Fruit fly (Drosophila melanogaster) whole organism, embryonic: ENCODE measurements around the gene stas.

Experiments used
- CG10654 ChIP-seq: fragments of 200-800 bp; sonication (Bioruptor generic); optimal IDR thresholded peaks from 2 replicates; lab custom pipeline; 2016; ENCODE audit warnings: missing biosample characterization, missing genetic modification characterization
- CG11504 ChIP-seq: fragments of 200-800 bp; sonication (Bioruptor generic); optimal IDR thresholded peaks from 3 replicates; lab custom pipeline; 2019; ENCODE audit warnings: missing biosample characterization, mild to moderate bottlenecking, missing genetic modification characterization, moderate library complexity
- CG11723 ChIP-seq: fragments of 200-800 bp; sonication (Bioruptor generic); optimal IDR thresholded peaks from 2 replicates; lab custom pipeline; 2017; ENCODE audit warnings: missing biosample characterization, mild to moderate bottlenecking, missing genetic modification characterization
- CG12104 ChIP-seq: fragments of 200-800 bp; sonication (Bioruptor generic); optimal IDR thresholded peaks from 3 replicates; lab custom pipeline; 2016; ENCODE audit warnings: missing biosample characterization, missing genetic modification characterization
- CG12299 ChIP-seq: fragments of 200-800 bp; sonication (Bioruptor generic); optimal IDR thresholded peaks from 2 replicates; lab custom pipeline; 2018; ENCODE audit warnings: missing biosample characterization, mild to moderate bottlenecking, missing genetic modification characterization
- CG13123 ChIP-seq: fragments of 200-800 bp; sonication (Bioruptor generic); optimal IDR thresholded peaks from 2 replicates; lab custom pipeline; 2016; ENCODE audit warnings: missing biosample characterization, missing genetic modification characterization
- CG15696 ChIP-seq: fragments of 200-800 bp; sonication (Bioruptor generic); optimal IDR thresholded peaks from 2 replicates; lab custom pipeline; 2019; ENCODE audit warnings: missing biosample characterization, mild to moderate bottlenecking, missing genetic modification characterization, moderate library complexity
- CG17361 ChIP-seq: fragments of 200-800 bp; sonication (Bioruptor generic); IDR thresholded peaks from 3 replicates; pipeline ENCODE4 v1.3.6; 2022; ENCODE audit warnings: missing biosample characterization, missing genetic modification characterization
- CG18262 ChIP-seq: fragments of 200-800 bp; optimal IDR thresholded peaks from 3 replicates; lab custom pipeline; 2019; ENCODE audit warnings: missing biosample characterization, mild to moderate bottlenecking, missing genetic modification characterization, moderate library complexity
- CG1832 ChIP-seq: fragments of 200-800 bp; sonication (Bioruptor generic); optimal IDR thresholded peaks from 2 replicates; lab custom pipeline; 2017; ENCODE audit warnings: missing biosample characterization, mild to moderate bottlenecking, missing genetic modification characterization, inconsistent platforms
- CG18476 ChIP-seq: fragments of 200-800 bp; sonication (Bioruptor generic); optimal IDR thresholded peaks from 2 replicates; lab custom pipeline; 2016; ENCODE audit warnings: missing biosample characterization, mild to moderate bottlenecking, missing genetic modification characterization
- CG2120 ChIP-seq: fragments of 200-800 bp; sonication (Bioruptor generic); optimal IDR thresholded peaks from 3 replicates; lab custom pipeline; 2016; ENCODE audit warnings: missing biosample characterization, missing genetic modification characterization
- CG2129 ChIP-seq: fragments of 200-800 bp; sonication (Bioruptor generic); IDR thresholded peaks from 2 replicates; pipeline ENCODE4 v1.3.6; 2022; ENCODE audit warnings: missing biosample characterization, missing genetic modification characterization; ENCODE audit not compliant: partially characterized antibody
- CG2199 ChIP-seq: fragments of 200-800 bp; sonication (Bioruptor generic); IDR thresholded peaks from 3 replicates; pipeline ENCODE4 v1.3.6; 2022; ENCODE audit warnings: missing biosample characterization, missing genetic modification characterization
- CG32532 ChIP-seq: fragments of 200-800 bp; sonication (Bioruptor generic); IDR thresholded peaks from 2 replicates; pipeline ENCODE4 v1.3.6; 2022; ENCODE audit warnings: missing biosample characterization, missing genetic modification characterization
- CG3407 ChIP-seq: fragments of 200-800 bp; sonication (Bioruptor generic); optimal IDR thresholded peaks from 2 replicates; lab custom pipeline; 2018; ENCODE audit warnings: missing biosample characterization, mild to moderate bottlenecking, missing genetic modification characterization
- CG43689 ChIP-seq: fragments of 200-800 bp; sonication (Bioruptor generic); IDR thresholded peaks from 2 replicates; pipeline ENCODE4 v1.3.6; 2022; ENCODE audit warnings: missing biosample characterization, missing genetic modification characterization
- CG4730 ChIP-seq: fragments of 200-800 bp; sonication (Bioruptor generic); IDR thresholded peaks from 2 replicates; pipeline ENCODE4 v1.3.6; 2022; ENCODE audit warnings: missing biosample characterization, missing genetic modification characterization
- CG7271 ChIP-seq: fragments of 200-800 bp; sonication (Bioruptor generic); optimal IDR thresholded peaks from 2 replicates; lab custom pipeline; 2018; ENCODE audit warnings: missing biosample characterization, mild to moderate bottlenecking, missing genetic modification characterization, moderate library complexity
- CG7987 ChIP-seq: fragments of 200-800 bp; sonication (Bioruptor generic); optimal IDR thresholded peaks from 2 replicates; lab custom pipeline; 2018; ENCODE audit warnings: missing biosample characterization, mild to moderate bottlenecking, missing genetic modification characterization, moderate library complexity
- CG8281 ChIP-seq: fragments of 200-800 bp; sonication (Bioruptor generic); optimal IDR thresholded peaks from 2 replicates; lab custom pipeline; 2018; ENCODE audit warnings: missing biosample characterization, mild to moderate bottlenecking, missing genetic modification characterization, moderate library complexity
- CG9609 ChIP-seq: fragments of 200-800 bp; sonication (Bioruptor generic); optimal IDR thresholded peaks from 3 replicates; lab custom pipeline; 2016; ENCODE audit warnings: missing biosample characterization, missing genetic modification characterization
- CkIIα-i1 ChIP-seq: fragments of 200-800 bp; sonication (Bioruptor generic); IDR thresholded peaks from 2 replicates; pipeline ENCODE4 v1.3.6; 2022; ENCODE audit warnings: missing biosample characterization, missing genetic modification characterization
- CrebB ChIP-seq: fragments of 200-800 bp; sonication (Bioruptor generic); optimal IDR thresholded peaks from 3 replicates; lab custom pipeline; 2018; ENCODE audit warnings: missing biosample characterization, mild to moderate bottlenecking, missing genetic modification characterization
- Dek ChIP-seq: fragments of 200-800 bp; sonication (Bioruptor generic); optimal IDR thresholded peaks from 3 replicates; lab custom pipeline; 2019; ENCODE audit warnings: missing biosample characterization, mild to moderate bottlenecking, missing genetic modification characterization, moderate library complexity
- Hsf ChIP-seq: fragments of 200-800 bp; sonication (Bioruptor generic); optimal IDR thresholded peaks from 3 replicates; lab custom pipeline; 2016; ENCODE audit warnings: missing biosample characterization, missing genetic modification characterization
- Lpt ChIP-seq: fragments of >200 bp; optimal IDR thresholded peaks from 2 replicates; lab custom pipeline; 2018; ENCODE audit warnings: missing biosample characterization, missing genetic modification characterization
- Sox102F ChIP-seq: fragments of 200-800 bp; sonication (Bioruptor generic); optimal IDR thresholded peaks from 2 replicates; lab custom pipeline; 2018; ENCODE audit warnings: missing biosample characterization, mild to moderate bottlenecking, missing genetic modification characterization, moderate library complexity
- Ssrp ChIP-seq: fragments of 200-800 bp; sonication (Bioruptor generic); optimal IDR thresholded peaks from 2 replicates; lab custom pipeline; 2018; ENCODE audit warnings: missing biosample characterization, mild to moderate bottlenecking, missing genetic modification characterization, moderate library complexity
- Stat92E ChIP-seq, 3 experiments: fragments of >200 bp in 2 of 3; fragments of 200-800 bp in 1 of 3; sonication (Bioruptor generic) in 1 of 3; optimal IDR thresholded peaks; 2 replicates each; lab custom pipeline; 2017 to 2019; ENCODE audit warnings: missing biosample characterization in 3 of 3, missing genetic modification characterization in 3 of 3, mild to moderate bottlenecking in 1 of 3, moderate library complexity in 1 of 3
- TFAM ChIP-seq: fragments of 200-800 bp; sonication (Bioruptor generic); optimal IDR thresholded peaks from 2 replicates; lab custom pipeline; 2017; ENCODE audit warnings: missing biosample characterization, missing genetic modification characterization, inconsistent platforms
- Vsx1 ChIP-seq: fragments of 200-800 bp; sonication (Bioruptor generic); optimal IDR thresholded peaks from 2 replicates; lab custom pipeline; 2017; ENCODE audit warnings: missing biosample characterization, mild to moderate bottlenecking, missing genetic modification characterization, missing genetic modification reagents
- amos ChIP-seq: fragments of 200-800 bp; sonication (Bioruptor generic); IDR thresholded peaks from 2 replicates; pipeline ENCODE4 v1.3.6; 2022; ENCODE audit warnings: missing biosample characterization, missing genetic modification characterization; ENCODE audit not compliant: partially characterized antibody
- bsh ChIP-seq, 2 experiments: fragments of 200-800 bp; sonication (Bioruptor generic); optimal IDR thresholded peaks; 2 replicates each; lab custom pipeline; 2017 to 2018; ENCODE audit warnings: mild to moderate bottlenecking in 2 of 2, missing biosample characterization in 2 of 2, missing genetic modification characterization in 2 of 2, moderate library complexity in 1 of 2
- dm ChIP-seq: fragments of 200-800 bp; sonication (Bioruptor generic); optimal IDR thresholded peaks from 3 replicates; lab custom pipeline; 2016; ENCODE audit warnings: missing biosample characterization, missing genetic modification characterization
- dysf ChIP-seq: fragments of 200-800 bp; sonication (Bioruptor generic); IDR thresholded peaks from 3 replicates; pipeline ENCODE4 v1.3.6; 2022; ENCODE audit warnings: missing biosample characterization, missing genetic modification characterization
- esg ChIP-seq: fragments of 200-800 bp; sonication (Bioruptor generic); conservative IDR thresholded peaks from 2 replicates; pipeline ENCODE4 v1.3.6; 2022; ENCODE audit warnings: missing biosample characterization, missing genetic modification characterization
- gcm ChIP-seq: fragments of 200-800 bp; sonication (Bioruptor generic); optimal IDR thresholded peaks from 2 replicates; lab custom pipeline; 2019; ENCODE audit warnings: missing biosample characterization, mild to moderate bottlenecking, missing genetic modification characterization, moderate library complexity
- ham ChIP-seq: fragments of 200-800 bp; sonication (Bioruptor generic); IDR thresholded peaks from 2 replicates; pipeline ENCODE4 v1.3.6; 2022; ENCODE audit warnings: missing biosample characterization, missing genetic modification characterization
- hb ChIP-seq: fragments of 200-800 bp; sonication (Bioruptor generic); IDR thresholded peaks from 3 replicates; pipeline ENCODE4 v1.3.6; 2022; ENCODE audit warnings: missing biosample characterization, missing genetic modification characterization; ENCODE audit not compliant: partially characterized antibody
- mirr ChIP-seq: fragments of 200-800 bp; sonication (Bioruptor generic); optimal IDR thresholded peaks from 3 replicates; lab custom pipeline; 2018; ENCODE audit warnings: missing biosample characterization, mild to moderate bottlenecking, missing genetic modification characterization
- slbo ChIP-seq: fragments of 200-800 bp; sonication (Bioruptor generic); IDR thresholded peaks from 2 replicates; pipeline ENCODE4 v1.3.6; 2022; ENCODE audit warnings: missing biosample characterization, missing genetic modification characterization
- sna ChIP-seq: fragments of 200-800 bp; sonication (Bioruptor generic); IDR thresholded peaks from 2 replicates; pipeline ENCODE4 v1.3.6; 2022; ENCODE audit warnings: missing biosample characterization, missing genetic modification characterization; ENCODE audit not compliant: partially characterized antibody
- sr ChIP-seq: fragments of 200-800 bp; sonication (Bioruptor generic); IDR thresholded peaks from 3 replicates; pipeline ENCODE4 v1.3.6; 2022; ENCODE audit warnings: missing biosample characterization, missing genetic modification characterization
- tll ChIP-seq, 2 experiments: fragments of 200-800 bp in 1 of 2; fragments of >200 bp in 1 of 2; sonication (Bioruptor generic) in 1 of 2; optimal IDR thresholded peaks; 2 replicates each; lab custom pipeline; 2017 to 2019; ENCODE audit warnings: missing biosample characterization in 2 of 2, missing genetic modification characterization in 2 of 2, mild to moderate bottlenecking in 1 of 2, moderate library complexity in 1 of 2
- ttk ChIP-seq: fragments of 200-800 bp; sonication (Bioruptor generic); IDR thresholded peaks from 2 replicates; pipeline ENCODE4 v2.1.2; 2022; ENCODE audit warnings: missing biosample characterization, missing genetic modification characterization
- wek ChIP-seq: fragments of 200-800 bp; sonication (Bioruptor generic); optimal IDR thresholded peaks from 3 replicates; lab custom pipeline; 2018; ENCODE audit warnings: missing biosample characterization, mild to moderate bottlenecking, missing genetic modification characterization, moderate library complexity
- zen ChIP-seq: fragments of 200-800 bp; sonication (Bioruptor generic); optimal IDR thresholded peaks from 3 replicates; lab custom pipeline; 2018; ENCODE audit warnings: missing biosample characterization, mild to moderate bottlenecking, missing genetic modification characterization, moderate library complexity

Gene stas

dm6 chrX:17658207-17659118, 30.8 kb upstream of the stas start (continued):
- TF ChIP-seq CG10654 (GFP tag; lab: Kevin White, UChicago) (no peak), CG32532 (GFP tag; lab: Robert Waterston, UW) (peak; percentile 39; the same call in 1 of the 2 replicates), CG43689 (GFP tag; lab: Robert Waterston, UW) (no peak), ham (GFP tag; lab: Robert Waterston, UW) (no peak), Lpt (no peak), amos (GFP tag; lab: Robert Waterston, UW) (no peak), CG7271 (tag; lab: Kevin White, UChicago) (no peak), CG9609 (GFP tag; lab: Kevin White, UChicago) (no peak), esg (no peak), Vsx1 (GFP tag; lab: Kevin White, UChicago) (no peak), CG2120 (GFP tag; lab: Kevin White, UChicago) (no peak), mirr (GFP tag; lab: Kevin White, UChicago) (no peak), CG1832 (GFP tag; lab: Kevin White, UChicago) (peak; percentile 75), CG11504 (no peak), dysf (no peak), CkIIα-i1 (no peak), CG3407 (GFP tag; lab: Kevin White, UChicago) (no peak), tll (GFP tag; optimal IDR thresholded peaks at IDR 0.05; lab: Kevin White, UChicago) (no peak), CG12299 (tag; lab: Kevin White, UChicago) (no peak), CG4730 (GFP tag; lab: Robert Waterston, UW) (no peak), sna (GFP tag; lab: Robert Waterston, UW) (0 out of 2 replicates have a peak, but pooled peaks have one; percentile 35), CG8281 (tag; lab: Kevin White, UChicago) (no peak), CG2199 (0 out of 3 replicates have a peak, but pooled peaks have one; percentile 24), CG11723 (GFP tag; lab: Kevin White, UChicago) (no peak), hb (no peak), Dek (tag; lab: Kevin White, UChicago) (no peak), dm (GFP tag; lab: Kevin White, UChicago) (no peak), wek (GFP tag; lab: Kevin White, UChicago) (no peak), ttk (GFP tag; lab: Robert Waterston, UW) (no peak), CG12104 (GFP tag; lab: Kevin White, UChicago) (peak; percentile 2), CG7987 (GFP tag; lab: Kevin White, UChicago) (no peak), CG18262 (tag; lab: Kevin White, UChicago) (no peak), zen (tag; lab: Kevin White, UChicago) (no peak), Ssrp (no peak), CG13123 (GFP tag; lab: Kevin White, UChicago) (no peak), CG17361 (GFP tag; lab: Robert Waterston, UW) (no peak), Stat92E (GFP tag; optimal IDR thresholded peaks at IDR 0.05; lab: Kevin White, UChicago) (no peak), gcm (GFP tag; lab: Kevin White, UChicago) (no peak), Sox102F (no peak), CG15696 (tag; lab: Kevin White, UChicago) (no peak), sr (GFP tag; lab: Robert Waterston, UW) (no peak), CrebB (tag; lab: Kevin White, UChicago) (no peak), slbo (GFP tag; lab: Robert Waterston, UW) (no peak), Hsf (GFP tag; lab: Kevin White, UChicago) (no peak), bsh (GFP tag; optimal IDR thresholded peaks at IDR 0.05; lab: Kevin White, UChicago) (peak in 1 of 2 experiments; percentile 3), CG2129 (no peak), TFAM (no peak), CG18476 (GFP tag; lab: Kevin White, UChicago) (no peak)
